Worm (Caenorhabditis elegans) whole organism, mixed stage, embryonic: Measurements from ENCODE around the gene nhr-146.

ENCODE experiments used
- ces-1 ChIP-seq: fragments of 150-350 bp; optimal IDR thresholded peaks from 2 replicates; lab custom pipeline; 2014; ENCODE audit warnings: missing biosample characterization, missing genetic modification reagents, missing genetic modification characterization
- elt-3 ChIP-seq: fragments of 150-350 bp; optimal IDR thresholded peaks from 2 replicates; lab custom pipeline; 2014; ENCODE audit warnings: missing biosample characterization, missing genetic modification characterization
- nhr-12 ChIP-seq: fragments of 150-350 bp; optimal IDR thresholded peaks from 2 replicates; lab custom pipeline; 2014; ENCODE audit warnings: missing biosample characterization, missing genetic modification characterization
- nhr-237 ChIP-seq: fragments of 150-350 bp; optimal IDR thresholded peaks from 2 replicates; lab custom pipeline; 2014; ENCODE audit warnings: missing biosample characterization, missing genetic modification characterization
- nhr-28 ChIP-seq: fragments of 150-350 bp; optimal IDR thresholded peaks from 2 replicates; lab custom pipeline; 2014; ENCODE audit warnings: missing biosample characterization, missing genetic modification characterization
- nhr-76 ChIP-seq: sonication (generic microtip); optimal IDR thresholded peaks from 2 replicates; lab custom pipeline; 2017; ENCODE audit warnings: missing biosample characterization, missing genetic modification characterization
- snpc-4 ChIP-seq: fragments of 150-350 bp; optimal IDR thresholded peaks from 2 replicates; lab custom pipeline; 2014; ENCODE audit warnings: missing biosample characterization, missing genetic modification characterization
- unc-120 ChIP-seq: sonication (generic microtip); optimal IDR thresholded peaks from 2 replicates; lab custom pipeline; 2017; ENCODE audit warnings: missing genetic modification characterization, missing compliant biosample characterization; ENCODE audit not compliant: poor library complexity, severe bottlenecking

DNA sequence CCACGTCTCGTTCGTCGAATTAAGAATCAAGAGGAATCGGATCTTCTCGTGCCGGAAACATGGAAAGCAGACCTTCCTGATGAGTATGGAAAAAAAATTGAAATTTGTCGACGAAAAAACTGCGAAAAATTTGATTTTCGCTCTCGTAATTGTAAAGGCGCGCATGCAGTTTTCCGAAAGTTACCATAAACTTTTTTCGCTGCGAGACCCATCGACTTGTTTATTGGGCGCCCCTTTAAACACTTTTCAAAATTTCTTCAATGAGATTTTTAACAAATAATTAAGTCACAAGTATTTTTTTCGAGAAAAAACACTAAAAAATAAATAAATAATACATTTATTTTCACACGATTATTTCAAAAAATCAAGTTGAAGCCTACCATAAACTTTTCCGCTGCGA, 34.1 kb downstream of the nhr-146 start:
- TF ChIP-seq nhr-12 (tag; lab: Kevin White, UChicago) (no peak), snpc-4 (tag; lab: Kevin White, UChicago) (no peak), nhr-237 (tag; lab: Kevin White, UChicago) (no peak), nhr-28 (tag; lab: Kevin White, UChicago) (no peak), ces-1 (GFP tag; lab: Kevin White, UChicago) (no peak), unc-120 (tag; lab: Kevin White, UChicago) (no peak), nhr-76 (tag; lab: Kevin White, UChicago) (no peak), elt-3 (tag; lab: Kevin White, UChicago) (no peak)
